Worm (Caenorhabditis elegans) whole organism, L4 larva: Measurements from ENCODE around the gene E04F6.4.

Experiments
- rbr-2 ChIP-seq: sonication (generic microtip); optimal IDR thresholded peaks from 2 replicates; lab custom pipeline; 2016; ENCODE audit warnings: missing genotype, missing genetic modification characterization, missing compliant biosample characterization
- unc-39 ChIP-seq: sonication (generic microtip); optimal IDR thresholded peaks from 2 replicates; lab custom pipeline; 2017; ENCODE audit warnings: missing biosample characterization, missing genetic modification characterization
- unc-62 ChIP-seq, 3 experiments: fragments of 150-350 bp in 1 of 3; sonication (generic microtip); optimal IDR thresholded peaks in 2 of 3; peaks in 1 of 3; 1 replicate in 1 of 3; 2 replicates in 2 of 3; lab custom pipeline; 2014 to 2017; ENCODE audit warnings: missing biosample characterization in 3 of 3, missing genetic modification characterization in 3 of 3, missing genetic modification reagents in 3 of 3, missing genotype in 1 of 3
- zfp-3 ChIP-seq: fragments of 200-800 bp; sonication (Bioruptor generic); conservative IDR thresholded peaks from 2 replicates; pipeline ENCODE4 v1.3.6; 2022; ENCODE audit warnings: missing genetic modification reagents, missing genetic modification characterization, missing compliant biosample characterization

DNA sequence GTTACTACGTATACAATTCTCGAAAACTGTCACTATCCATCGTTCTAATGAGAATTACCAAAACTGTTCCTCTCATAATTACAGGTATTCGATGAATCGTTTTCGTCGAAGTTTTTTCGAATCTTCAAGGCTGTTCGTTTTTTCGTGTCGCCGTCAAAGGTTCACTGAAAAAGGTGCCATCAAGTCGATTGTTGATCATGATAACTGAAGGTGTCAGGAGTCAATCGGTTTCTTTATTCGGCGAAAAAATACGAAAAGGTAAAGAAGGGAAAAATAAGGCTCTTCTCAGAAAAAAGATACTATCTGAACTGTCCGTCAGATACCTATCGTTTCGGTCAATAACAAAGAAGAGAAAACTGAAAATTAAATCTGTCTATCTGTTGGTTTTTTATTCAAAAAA, 49.6 kb downstream of the E04F6.4 start:
- TF ChIP-seq unc-39 (no peak), unc-62 (GFP tag; optimal IDR thresholded peaks at IDR 0.05 in 1 of 2; lab: Kevin White, UChicago) (peak in 1 of 2 experiments; percentile 63), unc-62 (tag; optimal IDR thresholded peaks at IDR 0.05; lab: Kevin White, UChicago) (no peak), zfp-3 (GFP tag; lab: Robert Waterston, UW) (no peak), rbr-2 (tag; lab: Kevin White, UChicago) (no peak)
